Fruit fly (Drosophila melanogaster): ENCODE measurements around the gene CG45060.

The CG45060 gene

DNA sequence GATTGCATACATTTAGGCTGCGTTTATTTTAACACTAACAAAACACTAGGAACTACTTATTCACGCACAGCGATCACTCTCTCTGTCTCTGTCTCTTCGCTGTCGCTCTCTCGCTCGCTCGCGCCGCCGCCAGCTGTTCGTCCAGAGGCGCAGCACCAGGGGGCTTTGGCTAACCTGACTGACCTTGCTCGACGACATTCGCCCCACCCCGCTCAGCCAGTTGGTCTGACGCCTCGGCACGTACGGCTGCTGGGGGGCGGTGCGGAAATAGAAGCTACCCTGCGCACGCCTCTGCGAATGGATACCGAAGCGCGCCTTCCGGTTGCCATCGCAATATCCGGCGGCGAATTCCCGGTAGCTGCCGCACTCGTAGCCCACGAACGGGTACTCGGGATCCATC lies 41.0 kb upstream of the CG45060 start (continued):
- no peak for TF ChIP-seq C15 (GFP tag; IDR thresholded peaks at IDR 0.05)
- TF ChIP-seq D (optimal IDR thresholded peaks at IDR 0.05) = no peak
- TF ChIP-seq D (GFP tag; optimal IDR thresholded peaks at IDR 0.05) = no peak
- no peak for TF ChIP-seq Poxn (GFP tag; IDR thresholded peaks at IDR 0.05)
- no peak for TF ChIP-seq CG6272 (GFP tag; IDR thresholded peaks at IDR 0.05)
- TF ChIP-seq CG6791 (GFP tag; IDR thresholded peaks at IDR 0.05; ENCODE audit: partially characterized antibody) = no peak
- TF ChIP-seq CG3995 (GFP tag; optimal IDR thresholded peaks at IDR 0.05) = peak; percentile 65
- no peak for TF ChIP-seq CG16863 (GFP tag; optimal IDR thresholded peaks at IDR 0.05)
- TF ChIP-seq Atf-2 (GFP tag; optimal IDR thresholded peaks at IDR 0.05) = no peak
- no peak for TF ChIP-seq CG8089 (GFP tag; optimal IDR thresholded peaks at IDR 0.05)
- TF ChIP-seq Rx (GFP tag; IDR thresholded peaks at IDR 0.05) = 0 out of 2 replicates have a peak, but pooled peaks have one; percentile 15
- TF ChIP-seq hbn (GFP tag; IDR thresholded peaks at IDR 0.05; ENCODE audit: partially characterized antibody) = no peak
- 0 out of 2 replicates have a peak, but pooled peaks have one; percentile 32 for TF ChIP-seq CG32772 (GFP tag; IDR thresholded peaks at IDR 0.05)
- TF ChIP-seq CG10366 (GFP tag; IDR thresholded peaks at IDR 0.05) = peak; percentile 13; the same call in 1 of the 2 replicates
- no peak for TF ChIP-seq cwo (GFP tag; optimal IDR thresholded peaks at IDR 0.05)
- TF ChIP-seq Hsf (GFP tag; optimal IDR thresholded peaks at IDR 0.05) = no peak
- TF ChIP-seq Antp (GFP tag; optimal IDR thresholded peaks at IDR 0.05) = peak; percentile 2
- TF ChIP-seq sens (GFP tag) = peak; percentile 58
- no peak for TF ChIP-seq HLH54F (GFP tag; optimal IDR thresholded peaks at IDR 0.05)
- TF ChIP-seq Ets65A (GFP tag) = peak; percentile 90
- no peak for TF ChIP-seq CG14965 (GFP tag; optimal IDR thresholded peaks at IDR 0.05; ENCODE audit: borderline replicate concordance)
- no peak for TF ChIP-seq E2f2 (GFP tag; IDR thresholded peaks at IDR 0.05)
- no peak for TF ChIP-seq CG13424 (tag; optimal IDR thresholded peaks at IDR 0.05)
- no peak for TF ChIP-seq CG4820 (GFP tag; optimal IDR thresholded peaks at IDR 0.05)
- TF ChIP-seq CG8478 (optimal IDR thresholded peaks at IDR 0.05) = no peak
- TF ChIP-seq jigr1 (GFP tag; IDR thresholded peaks at IDR 0.05) = no peak
- no peak for TF ChIP-seq nerfin-1 (tag; optimal IDR thresholded peaks at IDR 0.05)
- TF ChIP-seq br (optimal IDR thresholded peaks at IDR 0.05) = no peak
- TF ChIP-seq CG17568 (GFP tag; optimal IDR thresholded peaks at IDR 0.05) = no peak
- TF ChIP-seq CG15514 (GFP tag; optimal IDR thresholded peaks at IDR 0.05) = no peak
- TF ChIP-seq Dll (GFP tag; IDR thresholded peaks at IDR 0.05; ENCODE audit: partially characterized antibody) = no peak
- TF ChIP-seq Myb (GFP tag; optimal IDR thresholded peaks at IDR 0.05) = no peak
- no peak for TF ChIP-seq CG4707 (GFP tag; optimal IDR thresholded peaks at IDR 0.05)
- TF ChIP-seq sim (GFP tag; IDR thresholded peaks at IDR 0.05) = no peak
- no peak for TF ChIP-seq CG6683 (GFP tag; optimal IDR thresholded peaks at IDR 0.05)
- no peak for TF ChIP-seq dpn (GFP tag; optimal IDR thresholded peaks at IDR 0.05)
- no peak for TF ChIP-seq CG17385 (GFP tag; optimal IDR thresholded peaks at IDR 0.05)
- no peak for TF ChIP-seq Meics (GFP tag; optimal IDR thresholded peaks at IDR 0.05)
- no peak for TF ChIP-seq maf-S (GFP tag; optimal IDR thresholded peaks at IDR 0.05)
- no peak for TF ChIP-seq Med (GFP tag)
- peak; percentile 21; the same call in 1 of the 3 replicates for TF ChIP-seq sr (GFP tag; IDR thresholded peaks at IDR 0.05)
- no peak for TF ChIP-seq Ptx1 (GFP tag; IDR thresholded peaks at IDR 0.05)
- TF ChIP-seq sisA (GFP tag; IDR thresholded peaks at IDR 0.05) = peak; percentile 44
- no peak for TF ChIP-seq Hr78 (GFP tag; optimal IDR thresholded peaks at IDR 0.05)
- TF ChIP-seq CTCF (GFP tag; optimal IDR thresholded peaks at IDR 0.05) = no peak
- no peak for TF ChIP-seq CG10267 (tag; optimal IDR thresholded peaks at IDR 0.05)
- TF ChIP-seq Hr3 (GFP tag; optimal IDR thresholded peaks at IDR 0.05) = no peak
- TF ChIP-seq org-1 (GFP tag; optimal IDR thresholded peaks at IDR 0.05) = no peak
- TF ChIP-seq CG13123 (GFP tag; optimal IDR thresholded peaks at IDR 0.05) = no peak
- no peak for TF ChIP-seq h (optimal IDR thresholded peaks at IDR 0.05)
- TF ChIP-seq CG7556 (GFP tag; optimal IDR thresholded peaks at IDR 0.05) = no peak
- no peak for TF ChIP-seq jumu (GFP tag; optimal IDR thresholded peaks at IDR 0.05)
- TF ChIP-seq usp (GFP tag; optimal IDR thresholded peaks at IDR 0.05) = no peak
- TF ChIP-seq Mrtf (GFP tag; IDR thresholded peaks at IDR 0.05) = no peak

Data from whole organism, embryonic.